Fruit fly (Drosophila melanogaster): ENCODE results near the gene MtnF.
A peak's percentile ranks its signal among the peaks of the same experiment; 100 is the strongest.

Gene MtnF

DNA sequence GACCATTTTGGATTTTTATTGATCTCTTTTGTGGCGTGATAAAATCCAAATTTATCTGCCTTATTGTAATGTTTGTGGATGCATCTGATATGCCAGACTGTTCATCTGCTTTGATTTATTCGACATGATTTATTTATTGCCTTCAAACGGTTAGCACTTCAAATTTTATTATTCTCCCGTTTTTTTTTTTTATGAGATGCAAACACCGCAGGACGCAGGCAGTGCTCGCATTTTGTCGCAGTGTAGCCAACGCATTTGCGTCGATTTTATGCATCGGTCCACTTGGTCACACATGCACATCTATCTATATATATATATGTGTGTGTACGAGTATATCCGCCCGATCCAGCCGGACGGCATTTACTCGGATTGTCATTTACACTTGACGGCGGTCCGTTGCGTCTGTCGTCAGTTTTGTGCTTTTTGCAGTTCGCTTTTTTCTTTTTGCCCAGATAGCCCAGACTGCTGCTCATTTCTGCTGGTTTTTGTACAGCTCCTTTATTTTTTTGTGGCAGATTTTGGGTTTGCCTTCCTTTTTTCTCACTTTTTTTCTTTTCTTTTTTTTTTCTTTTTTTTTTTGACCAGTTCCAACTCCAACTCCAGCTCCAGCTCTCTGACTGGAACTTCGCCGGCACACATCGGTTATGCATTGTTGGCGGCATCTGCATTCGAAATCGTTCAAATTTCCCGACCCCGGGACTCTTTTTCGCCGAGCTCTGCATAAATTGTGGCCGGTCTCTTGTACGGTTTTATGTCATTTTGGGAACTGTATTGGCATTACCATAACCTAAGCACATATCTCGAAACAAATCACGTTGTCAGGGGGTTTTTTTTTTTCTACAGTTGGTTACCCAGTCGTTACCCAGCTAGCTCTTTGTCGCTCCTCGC is 20.9 kb downstream of the MtnF start (continued):
- peak; percentile 92 for TF ChIP-seq CG6854 (GFP tag; optimal IDR thresholded peaks at IDR 0.05)
- TF ChIP-seq CG6163 (GFP tag; IDR thresholded peaks at IDR 0.05): peak; percentile 88
- TF ChIP-seq Smox (GFP tag; optimal IDR thresholded peaks at IDR 0.05): peak; percentile 33
- TF ChIP-seq fd85E (GFP tag; optimal IDR thresholded peaks at IDR 0.05): peak; percentile 1
- TF ChIP-seq Lpt (GFP tag; optimal IDR thresholded peaks at IDR 0.05): peak; percentile 59
- TF ChIP-seq topi (GFP tag; optimal IDR thresholded peaks at IDR 0.05): peak; percentile 34
- peak; percentile 59 for TF ChIP-seq Hr39 (GFP tag; optimal IDR thresholded peaks at IDR 0.05)
- TF ChIP-seq net (GFP tag; optimal IDR thresholded peaks at IDR 0.05): peak; percentile 80
- peak; percentile 65 for TF ChIP-seq achi (GFP tag; optimal IDR thresholded peaks at IDR 0.05)
- peak; percentile 45 for TF ChIP-seq CG7368 (GFP tag; optimal IDR thresholded peaks at IDR 0.05)
- peak; percentile 58 for TF ChIP-seq acj6 (GFP tag; optimal IDR thresholded peaks at IDR 0.05)
- TF ChIP-seq CG4318 (GFP tag; optimal IDR thresholded peaks at IDR 0.05): peak; percentile 25
- TF ChIP-seq CG3032 (tag; optimal IDR thresholded peaks at IDR 0.05): peak; percentile 52
- TF ChIP-seq esn (GFP tag; optimal IDR thresholded peaks at IDR 0.05): peak; percentile 59
- TF ChIP-seq dsx (GFP tag; optimal IDR thresholded peaks at IDR 0.05; ENCODE audit: poor library complexity, severe bottlenecking): peak; percentile 69
- TF ChIP-seq svp (GFP tag): peak; percentile 85
- TF ChIP-seq Ets96B (tag; optimal IDR thresholded peaks at IDR 0.05): peak; percentile 69
- TF ChIP-seq spab (GFP tag; optimal IDR thresholded peaks at IDR 0.05): peak; percentile 81

DNA sequence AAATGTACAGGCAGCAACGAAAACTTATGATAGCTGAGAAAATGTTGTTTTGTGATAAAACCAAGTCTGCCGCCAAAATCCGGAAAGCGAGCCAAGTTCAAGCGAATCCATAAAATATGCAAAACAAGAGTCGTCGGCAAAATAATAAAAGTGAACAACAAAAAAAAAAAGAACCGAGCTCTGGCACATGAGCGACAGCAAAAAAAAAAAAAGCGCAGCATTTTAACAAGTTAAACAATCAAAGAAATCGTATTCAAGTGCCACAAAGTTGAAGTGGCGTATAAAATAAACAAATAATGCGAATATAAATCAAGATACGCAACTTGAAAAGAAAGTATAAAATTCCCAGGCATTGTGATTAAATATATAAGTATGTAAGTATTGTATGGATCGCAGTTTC is 26.6 kb downstream of the MtnF start:
- no peak for TF ChIP-seq OdsH (GFP tag; optimal IDR thresholded peaks at IDR 0.05)
- TF ChIP-seq dsx (GFP tag; optimal IDR thresholded peaks at IDR 0.05; ENCODE audit: poor library complexity, severe bottlenecking): peak; percentile 35
- TF ChIP-seq CG10669 (GFP tag; optimal IDR thresholded peaks at IDR 0.05): peak; percentile 32
- no peak for TF ChIP-seq Hr39 (GFP tag; optimal IDR thresholded peaks at IDR 0.05)
- no peak for TF ChIP-seq eg (GFP tag; IDR thresholded peaks at IDR 0.05)
- peak; percentile 54 for TF ChIP-seq CG6808 (GFP tag; optimal IDR thresholded peaks at IDR 0.05)
- TF ChIP-seq net (GFP tag; optimal IDR thresholded peaks at IDR 0.05): no peak
- TF ChIP-seq dac (GFP tag; optimal IDR thresholded peaks at IDR 0.05): no peak
- peak; percentile 71; the same call in 2 of the 3 replicates for TF ChIP-seq CG6163 (GFP tag; IDR thresholded peaks at IDR 0.05)
- no peak for TF ChIP-seq CG31627 (GFP tag; optimal IDR thresholded peaks at IDR 0.05)
- no peak for TF ChIP-seq CG4318 (GFP tag; optimal IDR thresholded peaks at IDR 0.05)
- no peak for TF ChIP-seq CG11762 (GFP tag; optimal IDR thresholded peaks at IDR 0.05; ENCODE audit: insufficient read depth)
- no peak for TF ChIP-seq fd85E (GFP tag; optimal IDR thresholded peaks at IDR 0.05)
- no peak for TF ChIP-seq vri (GFP tag; optimal IDR thresholded peaks at IDR 0.05)
- TF ChIP-seq CG8319 (GFP tag; optimal IDR thresholded peaks at IDR 0.05): no peak
- TF ChIP-seq pdm3 (GFP tag; optimal IDR thresholded peaks at IDR 0.05): no peak
- TF ChIP-seq esn (GFP tag; optimal IDR thresholded peaks at IDR 0.05): no peak
- TF ChIP-seq acj6 (GFP tag; optimal IDR thresholded peaks at IDR 0.05): no peak
- TF ChIP-seq spab (GFP tag; optimal IDR thresholded peaks at IDR 0.05): peak; percentile 43
- no peak for TF ChIP-seq Eip75B (GFP tag; optimal IDR thresholded peaks at IDR 0.05)
- peak; percentile 19 for TF ChIP-seq CG3032 (tag; optimal IDR thresholded peaks at IDR 0.05)
- TF ChIP-seq Eip78C (GFP tag): peak; percentile 65
- TF ChIP-seq CG10631 (GFP tag; optimal IDR thresholded peaks at IDR 0.05): no peak
- peak; percentile 48 to 58 for TF ChIP-seq ss (GFP tag; optimal IDR thresholded peaks at IDR 0.05)
- TF ChIP-seq Sox102F (GFP tag; optimal IDR thresholded peaks at IDR 0.05): no peak
- no peak for TF ChIP-seq Smox (GFP tag; optimal IDR thresholded peaks at IDR 0.05)
- TF ChIP-seq topi (GFP tag; optimal IDR thresholded peaks at IDR 0.05): no peak
- TF ChIP-seq CG16779 (tag; optimal IDR thresholded peaks at IDR 0.05): no peak
- TF ChIP-seq Gug (GFP tag; IDR thresholded peaks at IDR 0.05): no peak
- TF ChIP-seq Eip93F (GFP tag; optimal IDR thresholded peaks at IDR 0.05): no peak
- TF ChIP-seq Ets96B (tag; optimal IDR thresholded peaks at IDR 0.05): peak; percentile 18
- TF ChIP-seq CG9139 (GFP tag; optimal IDR thresholded peaks at IDR 0.05): peak; percentile 33
- no peak for TF ChIP-seq CG6792 (GFP tag; optimal IDR thresholded peaks at IDR 0.05)
- TF ChIP-seq svp (GFP tag): peak; percentile 65

Data from whole organism, prepupa.